Fruit fly (Drosophila melanogaster) whole organism, pupa: ENCODE data around the gene Gyc89Db.

Source experiments
- CG12605 ChIP-seq: fragments of 200-800 bp; sonication (Bioruptor generic); IDR thresholded peaks from 2 replicates; pipeline ENCODE4 v1.3.6; 2022; ENCODE audit warnings: missing biosample characterization, missing genetic modification characterization
- CG17806 ChIP-seq: fragments of 200-800 bp; sonication (Bioruptor generic); optimal IDR thresholded peaks from 2 replicates; lab custom pipeline; 2018; ENCODE audit warnings: missing biosample characterization, mild to moderate bottlenecking, missing genetic modification characterization, moderate library complexity
- CG34367 ChIP-seq: fragments of 200-800 bp; sonication (Bioruptor generic); optimal IDR thresholded peaks from 2 replicates; lab custom pipeline; 2018; ENCODE audit warnings: missing biosample characterization, mild to moderate bottlenecking, missing genetic modification characterization
- CG4496 ChIP-seq: fragments of 200-800 bp; sonication (Bioruptor generic); IDR thresholded peaks from 3 replicates; pipeline ENCODE4 v1.3.6; 2022; ENCODE audit warnings: missing biosample characterization, missing genetic modification characterization
- CG8159 ChIP-seq: fragments of 200-800 bp; sonication (Bioruptor generic); optimal IDR thresholded peaks from 3 replicates; lab custom pipeline; 2018; ENCODE audit warnings: missing biosample characterization, mild to moderate bottlenecking, missing genetic modification characterization, moderate library complexity
- EcR ChIP-seq: fragments of 200-800 bp; sonication (Bioruptor generic); optimal IDR thresholded peaks from 3 replicates; lab custom pipeline; 2019; ENCODE audit warnings: missing biosample characterization, missing genetic modification characterization, mild to moderate bottlenecking, moderate library complexity, missing genetic modification reagents
- rn ChIP-seq: fragments of 200-800 bp; sonication (Bioruptor generic); IDR thresholded peaks from 2 replicates; pipeline ENCODE4 v1.3.6; 2022; ENCODE audit warnings: missing biosample characterization, missing genetic modification characterization

- TF ChIP-seq CG4496 = no peak
- no peak for TF ChIP-seq CG8159 (tag; lab: Kevin White, UChicago)
- no peak for TF ChIP-seq rn
- TF ChIP-seq CG12605 (GFP tag; lab: Robert Waterston, UW) = no peak
- no peak for TF ChIP-seq EcR (GFP tag; lab: Kevin White, UChicago)
- no peak for TF ChIP-seq CG34367
- no peak for TF ChIP-seq CG17806 (tag; lab: Kevin White, UChicago)
These were observed 438 bp upstream of the Gyc89Db start for dm6 chr3R:16476472-16476871.
